Worm (Caenorhabditis elegans): ENCODE data around the gene oac-49.

- TF ChIP-seq flt-1 (GFP tag; IDR thresholded peaks at IDR 0.05): no peak
- no peak for TF ChIP-seq ama-1 (optimal IDR thresholded peaks at IDR 0.05)
- TF ChIP-seq F13C5.2 (tag; optimal IDR thresholded peaks at IDR 0.05): no peak
- no peak for TF ChIP-seq aly-1 (tag; optimal IDR thresholded peaks at IDR 0.05)
- TF ChIP-seq hnd-1 (tag; optimal IDR thresholded peaks at IDR 0.05): no peak
- no peak for TF ChIP-seq hmg-4 (GFP tag; optimal IDR thresholded peaks at IDR 0.05)
- TF ChIP-seq hmbx-1 (tag; optimal IDR thresholded peaks at IDR 0.05): no peak
- TF ChIP-seq tbx-37 (GFP tag; conservative IDR thresholded peaks at IDR 0.05): no peak
- TF ChIP-seq tbx-11 (GFP tag; IDR thresholded peaks at IDR 0.05): no peak
- no peak for TF ChIP-seq ceh-36 (tag; optimal IDR thresholded peaks at IDR 0.05)
- no peak for TF ChIP-seq tra-4 (tag; optimal IDR thresholded peaks at IDR 0.05)
- TF ChIP-seq ceh-13 (GFP tag; optimal IDR thresholded peaks at IDR 0.05): no peak
- TF ChIP-seq ets-7 (tag; optimal IDR thresholded peaks at IDR 0.05): no peak
Measured at ce11 chrV:19233469-19233868, 15.7 kb downstream of the oac-49 start, which contains the start of gene fbxb-116.
